Worm (Caenorhabditis elegans) whole organism, L4/young adult: ENCODE data around the gene cyb-2.1.

Experiments used
- W03F9.2 ChIP-seq: fragments of 150-350 bp; optimal IDR thresholded peaks from 2 replicates; lab custom pipeline; 2014; ENCODE audit warnings: missing biosample characterization, missing genetic modification characterization
- dao-5 ChIP-seq: sonication (generic microtip); optimal IDR thresholded peaks from 2 replicates; lab custom pipeline; 2016; ENCODE audit warnings: missing genotype, missing genetic modification characterization, moderate library complexity, missing compliant biosample characterization
- him-1 ChIP-seq: sonication (generic microtip); optimal IDR thresholded peaks from 2 replicates; lab custom pipeline; 2016; ENCODE audit warnings: missing genotype, missing genetic modification reagents, missing genetic modification characterization, missing compliant biosample characterization

ce11 chrIV:10971636-10972199, 14.1 kb upstream of the cyb-2.1 start:
- TF ChIP-seq W03F9.2, result no peak
- TF ChIP-seq him-1 (tag; lab: Kevin White, UChicago), result no peak
- TF ChIP-seq dao-5 (tag; lab: Kevin White, UChicago), result no peak
